Worm (Caenorhabditis elegans) whole organism, L4/young adult: ENCODE results near the gene F31D5.6.

Experiments
- W03F9.2 ChIP-seq: fragments of 150-350 bp; optimal IDR thresholded peaks from 2 replicates; lab custom pipeline; 2014; ENCODE audit warnings: missing biosample characterization, missing genetic modification characterization
- dao-5 ChIP-seq: sonication (generic microtip); optimal IDR thresholded peaks from 2 replicates; lab custom pipeline; 2016; ENCODE audit warnings: missing genotype, missing genetic modification characterization, moderate library complexity, missing compliant biosample characterization
- him-1 ChIP-seq: sonication (generic microtip); optimal IDR thresholded peaks from 2 replicates; lab custom pipeline; 2016; ENCODE audit warnings: missing genotype, missing genetic modification reagents, missing genetic modification characterization, missing compliant biosample characterization

ce11 chrII:4229106-4229708 is 19.7 kb downstream of the F31D5.6 start, which contains the start of gene C16A11.3:
- no peak for TF ChIP-seq W03F9.2 (tag; lab: Kevin White, UChicago)
- TF ChIP-seq dao-5 (tag; lab: Kevin White, UChicago), result no peak
- TF ChIP-seq him-1 (tag; lab: Kevin White, UChicago), result no peak
